Worm (Caenorhabditis elegans) whole organism, young adult: ENCODE measurements around the gene srx-2.

Experiments
- F57C9.4 ChIP-seq: sonication (generic microtip); optimal IDR thresholded peaks from 2 replicates; lab custom pipeline; 2017; ENCODE audit warnings: mild to moderate bottlenecking, missing genetic modification characterization, missing compliant biosample characterization
- T07F8.4 ChIP-seq: sonication (generic microtip); optimal IDR thresholded peaks from 2 replicates; lab custom pipeline; 2016; ENCODE audit warnings: mild to moderate bottlenecking, missing genetic modification characterization, moderate library complexity, missing compliant biosample characterization
- bed-2 ChIP-seq: fragments of 200-800 bp; sonication (Bioruptor generic); IDR thresholded peaks from 2 replicates; pipeline ENCODE4 v1.3.6; 2022; ENCODE audit warnings: missing genetic modification reagents, missing genetic modification characterization, missing compliant biosample characterization
- cebp-1 ChIP-seq, 2 experiments: fragments of 200-800 bp in 1 of 2; sonication (Bioruptor generic) in 1 of 2; sonication (generic microtip) in 1 of 2; IDR thresholded peaks in 1 of 2; optimal IDR thresholded peaks in 1 of 2; 2 replicates each; pipeline versions ENCODE4 v1.3.6 to Lab custom; 2017 to 2022; ENCODE audit warnings: missing compliant biosample characterization in 2 of 2, missing genetic modification characterization in 2 of 2, mild to moderate bottlenecking in 1 of 2, missing genetic modification reagents in 1 of 2, moderate library complexity in 1 of 2

ce11 chrV:8980845-8981244 is 28.4 kb upstream of the srx-2 start, which contains the start of gene str-84:
- TF ChIP-seq F57C9.4 (no peak), cebp-1 (GFP tag; IDR thresholded peaks at IDR 0.05; lab: Robert Waterston, UW) (no peak), cebp-1 (tag; optimal IDR thresholded peaks at IDR 0.05; lab: Kevin White, UChicago) (no peak), bed-2 (no peak), T07F8.4 (tag; lab: Kevin White, UChicago) (no peak)
